Worm (Caenorhabditis elegans): Measurements from ENCODE around the gene W06G6.15.

DNA sequence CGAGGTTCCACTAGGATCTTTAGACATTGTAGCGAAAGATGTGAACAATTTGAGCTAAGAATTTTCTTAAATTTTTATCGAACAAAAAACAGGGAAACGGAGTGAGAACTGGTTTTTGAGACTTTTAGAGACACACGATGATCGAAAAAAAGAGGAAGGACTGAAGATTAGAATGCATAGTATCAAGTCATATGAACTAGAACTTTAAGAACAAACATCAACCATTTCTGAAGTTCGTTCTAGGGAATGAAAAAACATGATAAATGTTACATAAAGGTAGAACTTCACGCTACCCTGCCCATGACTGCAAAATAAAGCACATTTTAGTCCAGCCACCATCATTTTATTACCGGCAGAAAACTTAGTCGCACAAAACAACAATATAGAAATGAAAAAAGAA is 8.0 kb upstream of the W06G6.15 start, which contains the start of gene W06G6.9:
- TF ChIP-seq ceh-82 (tag; optimal IDR thresholded peaks at IDR 0.05) (no peak), fos-1 (tag; optimal IDR thresholded peaks at IDR 0.05) (no peak), nhr-76 (tag; optimal IDR thresholded peaks at IDR 0.05) (no peak)

Measured in whole organism, L4 larva.